Fruit fly (Drosophila melanogaster) whole organism, adult: ENCODE measurements around the gene CycB3.

ENCODE experiments used
- CG11617 ChIP-seq: fragments of 200-800 bp; sonication (Bioruptor generic); optimal IDR thresholded peaks from 2 replicates; lab custom pipeline; 2017; ENCODE audit warnings: mild to moderate bottlenecking, missing biosample characterization, missing genetic modification reagents, missing genetic modification characterization
- CG12768 ChIP-seq: fragments of 200-800 bp; sonication (Bioruptor generic); optimal IDR thresholded peaks from 2 replicates; lab custom pipeline; 2017; ENCODE audit warnings: missing biosample characterization, missing genetic modification characterization, mild to moderate bottlenecking, moderate library complexity, missing genetic modification reagents
- CG14711 ChIP-seq: fragments of 200-800 bp; sonication (Bioruptor generic); optimal IDR thresholded peaks from 2 replicates; lab custom pipeline; 2018; ENCODE audit warnings: missing biosample characterization, mild to moderate bottlenecking, missing genetic modification characterization, moderate library complexity
- CG33017 ChIP-seq: fragments of 200-800 bp; sonication (Bioruptor generic); optimal IDR thresholded peaks from 2 replicates; lab custom pipeline; 2018; ENCODE audit warnings: missing biosample characterization, mild to moderate bottlenecking, missing genetic modification characterization, moderate library complexity
- CG5204 ChIP-seq: fragments of 200-800 bp; sonication (Bioruptor generic); optimal IDR thresholded peaks from 2 replicates; lab custom pipeline; 2016; ENCODE audit warnings: missing biosample characterization, missing genetic modification characterization
- CG7045 ChIP-seq: fragments of 200-800 bp; sonication (Bioruptor generic); optimal IDR thresholded peaks from 2 replicates; lab custom pipeline; 2017; ENCODE audit warnings: missing biosample characterization, mild to moderate bottlenecking, missing genetic modification characterization
- Crg-1 ChIP-seq: fragments of 200-800 bp; sonication (Bioruptor generic); optimal IDR thresholded peaks from 2 replicates; lab custom pipeline; 2016; ENCODE audit warnings: missing biosample characterization, missing genetic modification characterization
- Hr96 ChIP-seq: fragments of 200-800 bp; sonication (Bioruptor generic); optimal IDR thresholded peaks from 2 replicates; lab custom pipeline; 2016; ENCODE audit warnings: missing biosample characterization, missing genetic modification characterization
- bab1 ChIP-seq: fragments of 200-800 bp; sonication (Bioruptor generic); optimal IDR thresholded peaks from 3 replicates; lab custom pipeline; 2019; ENCODE audit warnings: missing biosample characterization, mild to moderate bottlenecking, missing genetic modification characterization, moderate library complexity
- cic ChIP-seq: fragments of 200-800 bp; sonication (Bioruptor generic); optimal IDR thresholded peaks from 2 replicates; lab custom pipeline; 2017; ENCODE audit warnings: missing biosample characterization, mild to moderate bottlenecking, missing genetic modification characterization, moderate library complexity
- cnc ChIP-seq, 2 experiments: fragments of >200 bp; optimal IDR thresholded peaks; 2 replicates each; lab custom pipeline; 2017
- ovo ChIP-seq: fragments of 200-800 bp; sonication (Bioruptor generic); optimal IDR thresholded peaks from 2 replicates; lab custom pipeline; 2016; ENCODE audit warnings: missing biosample characterization, missing genetic modification characterization
- toe ChIP-seq: fragments of 200-800 bp; sonication (Bioruptor generic); optimal IDR thresholded peaks from 2 replicates; lab custom pipeline; 2016; ENCODE audit warnings: missing biosample characterization, missing genetic modification characterization

dm6 chr3R:24876843-24877457, 6.3 kb upstream of the CycB3 start, which contains the start of the genes CG11089 and CG31381:
- no peak for TF ChIP-seq Crg-1 (GFP tag; lab: Kevin White, UChicago)
- TF ChIP-seq cnc (optimal IDR thresholded peaks at IDR 0.05; lab: Kevin White, UChicago), result no peak
- TF ChIP-seq cic (GFP tag; lab: Kevin White, UChicago), result no peak
- no peak for TF ChIP-seq CG33017
- TF ChIP-seq CG12768 (GFP tag; lab: Kevin White, UChicago), result no peak
- no peak for TF ChIP-seq CG5204 (GFP tag; lab: Kevin White, UChicago)
- no peak for TF ChIP-seq bab1 (GFP tag; lab: Kevin White, UChicago)
- no peak for TF ChIP-seq toe (GFP tag; lab: Kevin White, UChicago)
- TF ChIP-seq CG7045, result no peak
- TF ChIP-seq CG11617 (GFP tag; lab: Kevin White, UChicago), result no peak
- no peak for TF ChIP-seq Hr96 (GFP tag; lab: Kevin White, UChicago)
- no peak for TF ChIP-seq ovo
- TF ChIP-seq CG14711 (tag; lab: Kevin White, UChicago), result no peak
